Worm (Caenorhabditis elegans) whole organism, L4 larva: ENCODE measurements around the gene set-6.
A peak's percentile ranks its signal among the peaks of the same experiment; 100 is the strongest.

Experiments used
- F26F4.8 ChIP-seq: fragments of 200-800 bp; sonication (Bioruptor generic); conservative IDR thresholded peaks from 2 replicates; pipeline ENCODE4 v1.3.6; 2022; ENCODE audit warnings: missing genetic modification characterization, missing compliant biosample characterization
- F37D6.2 ChIP-seq: sonication (generic microtip); optimal IDR thresholded peaks from 2 replicates; lab custom pipeline; 2016; ENCODE audit warnings: mild to moderate bottlenecking, missing genetic modification characterization, missing compliant biosample characterization
- F44E2.7 ChIP-seq: fragments of 200-800 bp; sonication (Bioruptor generic); IDR thresholded peaks from 2 replicates; pipeline ENCODE4 v2.1.2; 2022; ENCODE audit warnings: missing genetic modification characterization, missing compliant biosample characterization
- F49E8.2 ChIP-seq: sonication (generic microtip); optimal IDR thresholded peaks from 2 replicates; lab custom pipeline; 2016; ENCODE audit warnings: missing compliant biosample characterization, mild to moderate bottlenecking, missing genetic modification characterization, borderline replicate concordance
- R02D3.7 ChIP-seq: fragments of 150-350 bp; sonication (generic microtip); optimal IDR thresholded peaks from 3 replicates; lab custom pipeline; 2014; ENCODE audit warnings: missing biosample characterization, missing genetic modification characterization
- T20F7.1 ChIP-seq: fragments of 200-800 bp; sonication (Bioruptor generic); optimal IDR thresholded peaks from 2 replicates; lab custom pipeline; 2018; ENCODE audit warnings: mild to moderate bottlenecking, missing genetic modification characterization, missing compliant biosample characterization
- Y105C5A.15 ChIP-seq: fragments of 200-800 bp; sonication (Bioruptor generic); IDR thresholded peaks from 2 replicates; pipeline ENCODE4 v1.3.6; 2022; ENCODE audit warnings: missing genetic modification characterization, missing compliant biosample characterization
- Y48G9A.11 ChIP-seq: fragments of 200-800 bp; sonication (Bioruptor generic); IDR thresholded peaks from 2 replicates; pipeline ENCODE4 v1.3.6; 2022; ENCODE audit warnings: missing genetic modification reagents, missing genetic modification characterization, missing compliant biosample characterization
- Y75B8A.6 ChIP-seq: fragments of 200-800 bp; sonication (Bioruptor generic); IDR thresholded peaks from 2 replicates; pipeline ENCODE4 v1.3.6; 2022; ENCODE audit warnings: missing genetic modification reagents, missing genetic modification characterization, missing compliant biosample characterization
- aha-1 ChIP-seq: fragments of 150-350 bp; peaks from one replicate; lab custom pipeline; 2014; ENCODE audit warnings: missing biosample characterization, missing genetic modification characterization
- aly-2 ChIP-seq: sonication (generic microtip); optimal IDR thresholded peaks from 2 replicates; lab custom pipeline; 2018; ENCODE audit warnings: missing biosample characterization, missing genetic modification characterization
- ama-1 ChIP-seq: fragments of 150-350 bp; optimal IDR thresholded peaks from 2 replicates; lab custom pipeline; 2014; ENCODE audit warnings: inconsistent platforms, mixed read lengths
- ceh-20 ChIP-seq: fragments of 200-800 bp; sonication (Bioruptor generic); IDR thresholded peaks from 2 replicates; pipeline ENCODE4 v1.3.6; 2022; ENCODE audit warnings: missing genetic modification reagents, missing genetic modification characterization, missing compliant biosample characterization
- daf-12 ChIP-seq: fragments of 150-350 bp; optimal IDR thresholded peaks from 2 replicates; lab custom pipeline; 2014; ENCODE audit warnings: missing biosample characterization, missing genetic modification reagents, missing genetic modification characterization
- daf-16 ChIP-seq, 3 experiments: sonication (generic microtip); optimal IDR thresholded peaks; 2 replicates each; lab custom pipeline; 2016 to 2017; ENCODE audit warnings: missing genetic modification characterization in 3 of 3, missing genetic modification reagents in 3 of 3, mild to moderate bottlenecking in 2 of 3, missing compliant biosample characterization in 2 of 3, missing biosample characterization in 1 of 3, moderate library complexity in 1 of 3
- dmd-6 ChIP-seq: fragments of 200-800 bp; sonication (Bioruptor generic); IDR thresholded peaks from 2 replicates; pipeline ENCODE4 v1.3.6; 2022; ENCODE audit warnings: missing genetic modification reagents, missing genetic modification characterization, missing compliant biosample characterization
- duxl-1 ChIP-seq: sonication (generic microtip); optimal IDR thresholded peaks from 2 replicates; lab custom pipeline; 2016; ENCODE audit warnings: mild to moderate bottlenecking, missing genetic modification characterization, moderate library complexity, missing compliant biosample characterization; ENCODE audit not compliant: poor library complexity
- dve-1 ChIP-seq: sonication (generic microtip); optimal IDR thresholded peaks from 2 replicates; lab custom pipeline; 2017; ENCODE audit warnings: antibody characterized with exemption, mild to moderate bottlenecking, missing genetic modification characterization, missing compliant biosample characterization; ENCODE audit not compliant: insufficient read depth
- egl-43 ChIP-seq: fragments of 200-800 bp; sonication (Bioruptor generic); IDR thresholded peaks from 2 replicates; pipeline ENCODE4 v1.3.6; 2022; ENCODE audit warnings: missing genetic modification reagents, missing genetic modification characterization, missing compliant biosample characterization
- fos-1 ChIP-seq: fragments of 150-350 bp; optimal IDR thresholded peaks from 2 replicates; lab custom pipeline; 2014; ENCODE audit warnings: missing biosample characterization, missing genetic modification characterization
- hif-1 ChIP-seq, 2 experiments: sonication (generic microtip); optimal IDR thresholded peaks; 2 replicates each; lab custom pipeline; 2016 to 2017; ENCODE audit warnings: missing compliant biosample characterization in 2 of 2, missing genetic modification characterization in 2 of 2, missing genetic modification reagents in 2 of 2, missing genotype in 2 of 2, mild to moderate bottlenecking in 1 of 2
- hlh-11 ChIP-seq: fragments of 200-800 bp; sonication (Bioruptor generic); optimal IDR thresholded peaks from 2 replicates; lab custom pipeline; 2018; ENCODE audit warnings: mild to moderate bottlenecking, missing genetic modification characterization, missing compliant biosample characterization
- hlh-30 ChIP-seq: sonication (generic microtip); optimal IDR thresholded peaks from 2 replicates; lab custom pipeline; 2017; ENCODE audit warnings: antibody characterized with exemption, mild to moderate bottlenecking, missing genetic modification characterization, missing compliant biosample characterization; ENCODE audit not compliant: insufficient read depth
- jun-1 ChIP-seq: fragments of 150-350 bp; optimal IDR thresholded peaks from 2 replicates; lab custom pipeline; 2014; ENCODE audit warnings: missing biosample characterization, missing genetic modification reagents, missing genetic modification characterization
- lin-13 ChIP-seq: fragments of 150-350 bp; optimal IDR thresholded peaks from 2 replicates; lab custom pipeline; 2014; ENCODE audit warnings: missing biosample characterization, missing genetic modification reagents, missing genetic modification characterization
- lin-29 ChIP-seq: fragments of 200-800 bp; sonication (Bioruptor generic); IDR thresholded peaks from 2 replicates; pipeline ENCODE4 v1.3.6; 2022; ENCODE audit warnings: missing genetic modification reagents, missing genetic modification characterization, missing compliant biosample characterization
- lin-39 ChIP-seq: fragments of 150-350 bp; optimal IDR thresholded peaks from 2 replicates; lab custom pipeline; 2014; ENCODE audit warnings: missing biosample characterization, missing genetic modification reagents, missing genetic modification characterization
- lir-3 ChIP-seq: sonication (generic microtip); optimal IDR thresholded peaks from 2 replicates; lab custom pipeline; 2016; ENCODE audit warnings: mild to moderate bottlenecking, missing genetic modification characterization, missing compliant biosample characterization
- madf-5 ChIP-seq, 2 experiments: fragments of 200-800 bp; sonication (Bioruptor generic); IDR thresholded peaks; 2 replicates each; pipeline ENCODE4 v1.3.6; 2022; ENCODE audit warnings: missing compliant biosample characterization in 2 of 2, missing genetic modification characterization in 2 of 2
- madf-9 ChIP-seq: fragments of 200-800 bp; sonication (Bioruptor generic); conservative IDR thresholded peaks from 2 replicates; pipeline ENCODE4 v1.3.6; 2022; ENCODE audit warnings: missing genetic modification reagents, missing genetic modification characterization, missing compliant biosample characterization
- mdl-1 ChIP-seq, 2 experiments: fragments of 150-350 bp in 1 of 2; sonication (generic microtip) in 1 of 2; optimal IDR thresholded peaks; 2 replicates each; lab custom pipeline; 2014 to 2017; ENCODE audit warnings: missing biosample characterization in 2 of 2, missing genetic modification characterization in 2 of 2
- mep-1 ChIP-seq: fragments of 150-350 bp; sonication (generic microtip); optimal IDR thresholded peaks from 3 replicates; lab custom pipeline; 2014; ENCODE audit warnings: missing biosample characterization, missing genetic modification characterization
- nhr-102 ChIP-seq: sonication (generic microtip); optimal IDR thresholded peaks from 2 replicates; lab custom pipeline; 2016; ENCODE audit warnings: mild to moderate bottlenecking, missing genetic modification characterization, moderate library complexity, missing compliant biosample characterization
- nhr-111 ChIP-seq: fragments of 200-800 bp; sonication (Bioruptor generic); optimal IDR thresholded peaks from 2 replicates; lab custom pipeline; 2018; ENCODE audit warnings: mild to moderate bottlenecking, missing genetic modification characterization, missing compliant biosample characterization
- nhr-28 ChIP-seq: fragments of 150-350 bp; optimal IDR thresholded peaks from 2 replicates; lab custom pipeline; 2014; ENCODE audit warnings: missing biosample characterization, missing genetic modification characterization
- nhr-41 ChIP-seq: fragments of 200-800 bp; sonication (Bioruptor generic); IDR thresholded peaks from 2 replicates; pipeline ENCODE4 v1.3.6; 2022; ENCODE audit warnings: missing genetic modification reagents, missing genetic modification characterization, missing compliant biosample characterization
- nhr-48 ChIP-seq: sonication (generic microtip); optimal IDR thresholded peaks from 2 replicates; lab custom pipeline; 2016; ENCODE audit warnings: mild to moderate bottlenecking, missing genetic modification characterization, missing compliant biosample characterization
- nhr-76 ChIP-seq: fragments of 150-350 bp; optimal IDR thresholded peaks from 2 replicates; lab custom pipeline; 2014; ENCODE audit warnings: missing biosample characterization, missing genetic modification characterization
- php-3 ChIP-seq: fragments of 200-800 bp; sonication (Bioruptor generic); IDR thresholded peaks from 2 replicates; pipeline ENCODE4 v1.3.6; 2022; ENCODE audit warnings: missing genetic modification reagents, missing genetic modification characterization, missing compliant biosample characterization
- pqm-1 ChIP-seq: sonication (generic microtip); optimal IDR thresholded peaks from 2 replicates; lab custom pipeline; 2017; ENCODE audit warnings: missing biosample characterization, missing genetic modification characterization
- rbr-2 ChIP-seq: sonication (generic microtip); optimal IDR thresholded peaks from 2 replicates; lab custom pipeline; 2016; ENCODE audit warnings: missing genotype, missing genetic modification characterization, missing compliant biosample characterization
- saeg-2 ChIP-seq: fragments of 200-800 bp; sonication (Bioruptor generic); IDR thresholded peaks from 2 replicates; pipeline ENCODE4 v1.3.6; 2022; ENCODE audit warnings: missing genetic modification reagents, missing genetic modification characterization, missing compliant biosample characterization
- skn-1 ChIP-seq: fragments of 150-350 bp; optimal IDR thresholded peaks from 2 replicates; lab custom pipeline; 2014; ENCODE audit warnings: missing biosample characterization, missing genetic modification characterization
- snpc-4 ChIP-seq: fragments of 150-350 bp; optimal IDR thresholded peaks from 2 replicates; lab custom pipeline; 2014; ENCODE audit warnings: missing biosample characterization, missing genetic modification characterization
- spr-1 ChIP-seq: sonication (generic microtip); optimal IDR thresholded peaks from 2 replicates; lab custom pipeline; 2016; ENCODE audit warnings: mild to moderate bottlenecking, missing genetic modification characterization, missing compliant biosample characterization
- spr-3 ChIP-seq: fragments of 200-800 bp; sonication (Bioruptor generic); optimal IDR thresholded peaks from 2 replicates; lab custom pipeline; 2018; ENCODE audit warnings: mild to moderate bottlenecking, missing genetic modification characterization, missing compliant biosample characterization
- tra-1 ChIP-seq: fragments of 200-800 bp; sonication (Bioruptor generic); IDR thresholded peaks from 2 replicates; pipeline ENCODE4 v1.3.6; 2022; ENCODE audit warnings: missing genetic modification reagents, missing genetic modification characterization, missing compliant biosample characterization
- vab-7 ChIP-seq: fragments of 200-800 bp; sonication (Bioruptor generic); IDR thresholded peaks from 2 replicates; pipeline ENCODE4 v1.3.6; 2022; ENCODE audit warnings: missing genetic modification reagents, missing genetic modification characterization, missing compliant biosample characterization

Gene set-6

DNA sequence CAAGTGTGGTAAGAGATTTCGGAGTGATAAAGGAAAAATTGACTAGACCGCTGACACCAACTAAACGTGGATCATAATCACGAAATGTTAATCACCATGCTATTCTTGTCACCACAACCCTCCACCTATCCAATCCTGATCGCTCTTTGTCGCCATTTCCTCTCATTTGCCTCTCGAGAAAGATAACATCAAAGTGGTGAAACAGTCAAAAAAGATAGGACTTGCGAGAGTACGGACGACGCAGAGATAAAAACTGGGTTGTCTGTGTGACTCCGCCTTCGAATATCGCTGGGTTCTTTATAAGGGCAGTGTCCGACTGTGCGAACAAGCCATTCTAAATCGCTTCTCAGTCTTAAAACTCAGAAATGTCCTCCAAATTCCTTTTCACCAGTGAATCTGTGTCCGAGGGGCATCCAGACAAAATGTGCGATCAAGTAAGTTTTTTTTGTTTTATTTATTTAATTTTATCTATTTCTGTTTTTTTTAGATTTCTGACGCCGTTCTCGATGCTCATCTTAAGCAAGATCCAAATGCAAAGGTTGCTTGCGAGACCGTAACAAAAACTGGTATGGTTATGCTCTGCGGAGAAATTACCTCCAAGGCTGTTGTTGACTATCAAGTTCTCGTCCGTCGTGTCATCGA lies 8.7 kb downstream of the set-6 start, which contains the start of gene sams-1 (continued):
- TF ChIP-seq lin-13 (GFP tag; lab: Kevin White, UChicago) (no peak), spr-3 (no peak), madf-5 (GFP tag; IDR thresholded peaks at IDR 0.05; lab: Robert Waterston, UW) (no peak), lin-29 (GFP tag; lab: Robert Waterston, UW) (no peak), ama-1 (lab: Kevin White, UChicago) (peak; percentile 85), T20F7.1 (GFP tag; lab: Kevin White, UChicago) (no peak), daf-12 (no peak), pqm-1 (tag; lab: Kevin White, UChicago) (peak; percentile 14), Y48G9A.11 (GFP tag; lab: Robert Waterston, UW) (no peak), lin-39 (no peak), ceh-20 (GFP tag; lab: Robert Waterston, UW) (no peak), aha-1 (tag; lab: Kevin White, UChicago) (peak; percentile 58), egl-43 (GFP tag; lab: Robert Waterston, UW) (no peak), rbr-2 (no peak), jun-1 (tag; lab: Kevin White, UChicago) (no peak), dve-1 (peak; percentile 54), madf-9 (GFP tag; lab: Robert Waterston, UW) (no peak), F37D6.2 (tag; lab: Kevin White, UChicago) (no peak), R02D3.7 (tag; lab: Kevin White, UChicago) (no peak), vab-7 (GFP tag; lab: Robert Waterston, UW) (no peak), spr-1 (no peak), F26F4.8 (GFP tag; lab: Robert Waterston, UW) (no peak), Y105C5A.15 (GFP tag; lab: Robert Waterston, UW) (no peak), fos-1 (no peak), skn-1 (tag; lab: Kevin White, UChicago) (no peak), hif-1 (tag; optimal IDR thresholded peaks at IDR 0.05; lab: Kevin White, UChicago) (no peak), lir-3 (no peak), nhr-76 (tag; lab: Kevin White, UChicago) (no peak)
- TF ChIP-seq, all 104 proteins: peak for 10

DNA sequence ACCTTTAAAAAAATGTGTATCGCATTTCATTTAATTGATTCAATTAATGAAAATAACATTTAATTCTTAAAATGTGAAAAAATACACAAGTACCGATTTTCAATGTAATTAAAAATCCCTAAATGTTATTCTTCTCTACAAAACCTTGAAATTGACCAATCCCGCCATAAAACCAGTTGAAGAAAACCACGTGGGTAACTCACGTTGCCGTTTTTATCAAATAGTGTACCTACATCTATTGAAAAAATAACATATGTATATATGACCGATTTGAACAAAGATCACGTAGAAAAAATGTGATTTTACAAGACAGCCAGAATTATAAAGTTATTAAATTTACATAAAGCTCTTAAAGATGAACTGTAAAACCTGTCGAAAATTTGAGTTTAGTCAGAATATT lies 9.3 kb downstream of the set-6 start:
- TF ChIP-seq F44E2.7 (GFP tag; lab: Robert Waterston, UW): no peak
- no peak for TF ChIP-seq aly-2 (tag; lab: Kevin White, UChicago)
- no peak for TF ChIP-seq egl-43 (GFP tag; lab: Robert Waterston, UW)
- TF ChIP-seq hlh-30 (tag; lab: Kevin White, UChicago): peak; percentile 40
- no peak for TF ChIP-seq nhr-111 (GFP tag; lab: Kevin White, UChicago)
- TF ChIP-seq, all 104 proteins: peak for 1

DNA sequence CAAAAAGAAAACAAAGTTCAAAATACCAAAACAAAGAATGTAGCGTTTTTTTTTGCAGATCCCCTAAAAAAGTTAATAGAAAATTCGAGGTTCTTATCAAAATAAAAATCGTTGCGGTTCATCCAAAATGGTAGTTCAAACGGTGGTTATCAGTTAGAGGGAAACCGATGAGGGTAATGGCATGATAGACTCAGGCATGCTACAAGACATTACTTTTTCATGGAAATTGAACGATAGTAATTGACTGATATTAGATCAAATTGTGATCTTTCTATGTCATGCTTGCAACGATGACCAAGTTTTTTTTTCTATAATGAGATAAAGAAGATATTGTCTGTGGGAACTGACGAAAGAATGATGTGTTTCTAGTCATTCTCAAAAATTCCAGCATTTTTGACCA lies 9.9 kb downstream of the set-6 start:
- TF ChIP-seq duxl-1 (tag; lab: Kevin White, UChicago) (no peak), hif-1 (tag; optimal IDR thresholded peaks at IDR 0.05; lab: Kevin White, UChicago) (peak in 1 of 2 experiments; percentile 81), nhr-41 (no peak), pqm-1 (tag; lab: Kevin White, UChicago) (peak; percentile 91), dmd-6 (GFP tag; lab: Robert Waterston, UW) (peak; percentile 87), F49E8.2 (tag; lab: Kevin White, UChicago) (no peak), mdl-1 (tag; optimal IDR thresholded peaks at IDR 0.05; lab: Kevin White, UChicago) (peak in 1 of 2 experiments; percentile 62), php-3 (GFP tag; lab: Robert Waterston, UW) (peak; percentile 81), Y75B8A.6 (GFP tag; lab: Robert Waterston, UW) (no peak), mep-1 (tag; lab: Kevin White, UChicago) (peak; percentile 7), saeg-2 (no peak), tra-1 (GFP tag; lab: Robert Waterston, UW) (peak; percentile 90), ceh-20 (GFP tag; lab: Robert Waterston, UW) (0 out of 2 replicates have a peak, but pooled peaks have one; percentile 16), daf-16 (GFP tag; optimal IDR thresholded peaks at IDR 0.05; lab: Kevin White, UChicago) (no peak), daf-16 (tag; optimal IDR thresholded peaks at IDR 0.05; lab: Kevin White, UChicago) (peak; percentile 76), snpc-4 (tag; lab: Kevin White, UChicago) (no peak), nhr-102 (peak; percentile 44), hlh-11 (peak; percentile 78), nhr-48 (tag; lab: Kevin White, UChicago) (peak; percentile 50), nhr-28 (tag; lab: Kevin White, UChicago) (peak; percentile 95), dve-1 (peak; percentile 75), aha-1 (tag; lab: Kevin White, UChicago) (peak; percentile 40)
